Fruit fly (Drosophila melanogaster) whole organism, embryonic: ENCODE data around the gene CG12147.

Experiments
- Atf6 ChIP-seq: fragments of 200-800 bp; sonication (Bioruptor generic); IDR thresholded peaks from 2 replicates; pipeline ENCODE4 v1.3.6; 2022; ENCODE audit warnings: missing biosample characterization, missing genetic modification characterization
- BtbVII ChIP-seq: fragments of 200-800 bp; sonication (Bioruptor generic); optimal IDR thresholded peaks from 3 replicates; lab custom pipeline; 2017; ENCODE audit warnings: missing biosample characterization, mild to moderate bottlenecking, missing genetic modification characterization
- CG10462 ChIP-seq: fragments of 200-800 bp; sonication (Bioruptor generic); optimal IDR thresholded peaks from 2 replicates; lab custom pipeline; 2016; ENCODE audit warnings: missing biosample characterization, missing genetic modification characterization
- CG11247 ChIP-seq: fragments of 200-800 bp; sonication (Bioruptor generic); IDR thresholded peaks from 2 replicates; pipeline ENCODE4 v1.3.6; 2022; ENCODE audit warnings: missing biosample characterization, missing genetic modification characterization
- CG11456 ChIP-seq: fragments of 200-800 bp; sonication (Bioruptor generic); IDR thresholded peaks from 3 replicates; pipeline ENCODE4 v1.3.6; 2022; ENCODE audit warnings: missing biosample characterization, missing genetic modification characterization
- CG12071 ChIP-seq: fragments of 200-800 bp; sonication (Bioruptor generic); optimal IDR thresholded peaks from 3 replicates; lab custom pipeline; 2018; ENCODE audit warnings: missing biosample characterization, mild to moderate bottlenecking, missing genetic modification characterization
- CG13424 ChIP-seq: fragments of 200-800 bp; sonication (Bioruptor generic); optimal IDR thresholded peaks from 2 replicates; lab custom pipeline; 2019; ENCODE audit warnings: missing biosample characterization, mild to moderate bottlenecking, missing genetic modification characterization, moderate library complexity
- CG13624 ChIP-seq: fragments of 200-800 bp; sonication (Bioruptor generic); optimal IDR thresholded peaks from 2 replicates; lab custom pipeline; 2016; ENCODE audit warnings: missing biosample characterization, missing genetic modification characterization
- CG13894 ChIP-seq: fragments of 200-800 bp; sonication (Bioruptor generic); optimal IDR thresholded peaks from 3 replicates; lab custom pipeline; 2018; ENCODE audit warnings: missing biosample characterization, mild to moderate bottlenecking, missing genetic modification characterization, moderate library complexity
- CG15479 ChIP-seq: fragments of 200-800 bp; sonication (Bioruptor generic); optimal IDR thresholded peaks from 3 replicates; lab custom pipeline; 2019; ENCODE audit warnings: missing biosample characterization, mild to moderate bottlenecking, missing genetic modification characterization, moderate library complexity
- CG16815 ChIP-seq: fragments of 200-800 bp; sonication (Bioruptor generic); optimal IDR thresholded peaks from 3 replicates; lab custom pipeline; 2017; ENCODE audit warnings: missing biosample characterization, mild to moderate bottlenecking, missing genetic modification characterization
- CG17802 ChIP-seq: fragments of 200-800 bp; sonication (Bioruptor generic); optimal IDR thresholded peaks from 2 replicates; lab custom pipeline; 2018; ENCODE audit warnings: missing biosample characterization, mild to moderate bottlenecking, missing genetic modification characterization, moderate library complexity
- CG18476 ChIP-seq: fragments of 200-800 bp; sonication (Bioruptor generic); optimal IDR thresholded peaks from 2 replicates; lab custom pipeline; 2016; ENCODE audit warnings: missing biosample characterization, mild to moderate bottlenecking, missing genetic modification characterization
- CG18599 ChIP-seq: fragments of 200-800 bp; sonication (Bioruptor generic); optimal IDR thresholded peaks from 3 replicates; lab custom pipeline; 2017; ENCODE audit warnings: missing biosample characterization, missing genetic modification characterization, mild to moderate bottlenecking, moderate library complexity, missing genetic modification reagents
- CG2120 ChIP-seq: fragments of 200-800 bp; sonication (Bioruptor generic); optimal IDR thresholded peaks from 3 replicates; lab custom pipeline; 2016; ENCODE audit warnings: missing biosample characterization, missing genetic modification characterization
- CG2202 ChIP-seq: fragments of 200-800 bp; sonication (Bioruptor generic); optimal IDR thresholded peaks from 2 replicates; lab custom pipeline; 2018; ENCODE audit warnings: missing biosample characterization, mild to moderate bottlenecking, missing genetic modification characterization
- CG3281 ChIP-seq: fragments of 200-800 bp; sonication (Bioruptor generic); optimal IDR thresholded peaks from 3 replicates; lab custom pipeline; 2017; ENCODE audit warnings: missing biosample characterization, mild to moderate bottlenecking, missing genetic modification characterization
- CG3407 ChIP-seq: fragments of 200-800 bp; sonication (Bioruptor generic); optimal IDR thresholded peaks from 2 replicates; lab custom pipeline; 2018; ENCODE audit warnings: missing biosample characterization, mild to moderate bottlenecking, missing genetic modification characterization
- CG4730 ChIP-seq: fragments of 200-800 bp; sonication (Bioruptor generic); IDR thresholded peaks from 2 replicates; pipeline ENCODE4 v1.3.6; 2022; ENCODE audit warnings: missing biosample characterization, missing genetic modification characterization
- CG6175 ChIP-seq: fragments of 200-800 bp; sonication (Bioruptor generic); IDR thresholded peaks from 3 replicates; pipeline ENCODE4 v1.3.6; 2022; ENCODE audit warnings: missing biosample characterization, missing genetic modification characterization
- CG8388 ChIP-seq: fragments of 200-800 bp; sonication (Bioruptor generic); optimal IDR thresholded peaks from 2 replicates; lab custom pipeline; 2019; ENCODE audit warnings: missing biosample characterization, mild to moderate bottlenecking, missing genetic modification characterization, moderate library complexity
- CG9215 ChIP-seq: fragments of 200-800 bp; sonication (Bioruptor generic); IDR thresholded peaks from 2 replicates; pipeline ENCODE4 v1.3.6; 2022; ENCODE audit warnings: missing biosample characterization, missing genetic modification characterization
- D19B ChIP-seq: fragments of 200-800 bp; sonication (Bioruptor generic); optimal IDR thresholded peaks from 2 replicates; lab custom pipeline; 2017; ENCODE audit warnings: missing biosample characterization, mild to moderate bottlenecking, missing genetic modification characterization
- Fer1 ChIP-seq: fragments of 200-800 bp; sonication (Bioruptor generic); optimal IDR thresholded peaks from 2 replicates; lab custom pipeline; 2017; ENCODE audit warnings: missing biosample characterization, mild to moderate bottlenecking, missing genetic modification characterization
- HHEX ChIP-seq: fragments of 200-800 bp; sonication (Bioruptor generic); optimal IDR thresholded peaks from 3 replicates; lab custom pipeline; 2017; ENCODE audit warnings: missing biosample characterization, mild to moderate bottlenecking, missing genetic modification characterization, missing genetic modification reagents
- HLHmδ ChIP-seq: fragments of 200-800 bp; sonication (Bioruptor generic); optimal IDR thresholded peaks from 2 replicates; lab custom pipeline; 2018; ENCODE audit warnings: missing biosample characterization, mild to moderate bottlenecking, missing genetic modification characterization, moderate library complexity
- Hmr ChIP-seq: fragments of 200-800 bp; sonication (Bioruptor generic); optimal IDR thresholded peaks from 3 replicates; lab custom pipeline; 2017; ENCODE audit warnings: mild to moderate bottlenecking, missing biosample characterization, missing genetic modification reagents, missing genetic modification characterization
- Hr78 ChIP-seq, 2 experiments: fragments of 200-800 bp in 1 of 2; fragments of >200 bp in 1 of 2; sonication (Bioruptor generic) in 1 of 2; optimal IDR thresholded peaks; 2 replicates each; lab custom pipeline; 2017 to 2019; ENCODE audit warnings: missing biosample characterization in 2 of 2, missing genetic modification characterization in 2 of 2, mild to moderate bottlenecking in 1 of 2, moderate library complexity in 1 of 2
- Kr ChIP-seq: fragments of 200-800 bp; sonication (Bioruptor generic); optimal IDR thresholded peaks from 2 replicates; lab custom pipeline; 2017; ENCODE audit warnings: missing biosample characterization, mild to moderate bottlenecking, missing genetic modification characterization
- Pdp1 ChIP-seq, 2 experiments: fragments of 200-800 bp; sonication (Bioruptor generic); optimal IDR thresholded peaks; 3 replicates each; lab custom pipeline; 2016; ENCODE audit warnings: missing biosample characterization in 2 of 2, missing genetic modification characterization in 2 of 2, mild to moderate bottlenecking in 1 of 2, moderate library complexity in 1 of 2
- Rfx ChIP-seq: fragments of 200-800 bp; sonication (Bioruptor generic); IDR thresholded peaks from 2 replicates; pipeline ENCODE4 v1.3.6; 2022; ENCODE audit warnings: missing biosample characterization, missing genetic modification characterization
- aop ChIP-seq: fragments of 200-800 bp; sonication (Bioruptor generic); IDR thresholded peaks from 2 replicates; pipeline ENCODE4 v1.3.6; 2022; ENCODE audit warnings: missing biosample characterization, missing genetic modification characterization
- ase ChIP-seq: fragments of 200-800 bp; sonication (Bioruptor generic); IDR thresholded peaks from 3 replicates; pipeline ENCODE4 v1.3.6; 2022; ENCODE audit warnings: missing biosample characterization, missing genetic modification characterization
- ato ChIP-seq: fragments of 200-800 bp; sonication (Bioruptor generic); IDR thresholded peaks from 2 replicates; pipeline ENCODE4 v1.3.6; 2022; ENCODE audit warnings: missing biosample characterization, missing genetic modification characterization; ENCODE audit not compliant: partially characterized antibody
- exex ChIP-seq: fragments of 200-800 bp; sonication (Bioruptor generic); optimal IDR thresholded peaks from 4 replicates; lab custom pipeline; 2018; ENCODE audit warnings: missing biosample characterization, mild to moderate bottlenecking, missing genetic modification characterization, moderate library complexity
- gfzf ChIP-seq: fragments of 200-800 bp; sonication (Bioruptor generic); optimal IDR thresholded peaks from 2 replicates; lab custom pipeline; 2016; ENCODE audit warnings: missing biosample characterization, mild to moderate bottlenecking, missing genetic modification characterization, moderate library complexity
- mam ChIP-seq: fragments of 200-800 bp; sonication (Bioruptor generic); optimal IDR thresholded peaks from 3 replicates; lab custom pipeline; 2016; ENCODE audit warnings: missing biosample characterization, missing genetic modification characterization
- mirr ChIP-seq: fragments of 200-800 bp; sonication (Bioruptor generic); optimal IDR thresholded peaks from 3 replicates; lab custom pipeline; 2018; ENCODE audit warnings: missing biosample characterization, mild to moderate bottlenecking, missing genetic modification characterization
- pfk ChIP-seq: fragments of 200-800 bp; sonication (Bioruptor generic); optimal IDR thresholded peaks from 2 replicates; lab custom pipeline; 2018; ENCODE audit warnings: missing biosample characterization, mild to moderate bottlenecking, missing genetic modification characterization, moderate library complexity
- prd ChIP-seq, 3 experiments: fragments of >200 bp in 2 of 3; fragments of 200-800 bp in 1 of 3; sonication (Bioruptor generic) in 1 of 3; optimal IDR thresholded peaks in 2 of 3; IDR thresholded peaks in 1 of 3; 2 replicates in 2 of 3; 3 replicates in 1 of 3; pipeline versions ENCODE4 v1.3.6 to Lab custom; 2017 to 2022; ENCODE audit warnings: missing biosample characterization in 1 of 3, missing genetic modification characterization in 1 of 3
- schlank ChIP-seq: fragments of 200-800 bp; sonication (Bioruptor generic); optimal IDR thresholded peaks from 2 replicates; lab custom pipeline; 2018; ENCODE audit warnings: missing biosample characterization, mild to moderate bottlenecking, missing genetic modification characterization
- sim ChIP-seq: fragments of 200-800 bp; sonication (Bioruptor generic); IDR thresholded peaks from 2 replicates; pipeline ENCODE4 v1.3.6; 2022; ENCODE audit warnings: missing biosample characterization, missing genetic modification characterization
- sr ChIP-seq: fragments of 200-800 bp; sonication (Bioruptor generic); IDR thresholded peaks from 3 replicates; pipeline ENCODE4 v1.3.6; 2022; ENCODE audit warnings: missing biosample characterization, missing genetic modification characterization
- sug ChIP-seq: fragments of 200-800 bp; optimal IDR thresholded peaks from 2 replicates; lab custom pipeline; 2019; ENCODE audit warnings: missing biosample characterization, mild to moderate bottlenecking, missing genetic modification characterization, moderate library complexity
- z ChIP-seq: fragments of 200-800 bp; sonication (Bioruptor generic); IDR thresholded peaks from 3 replicates; pipeline ENCODE4 v1.3.6; 2022; ENCODE audit warnings: missing biosample characterization, missing genetic modification characterization

CG12147 gene

DNA sequence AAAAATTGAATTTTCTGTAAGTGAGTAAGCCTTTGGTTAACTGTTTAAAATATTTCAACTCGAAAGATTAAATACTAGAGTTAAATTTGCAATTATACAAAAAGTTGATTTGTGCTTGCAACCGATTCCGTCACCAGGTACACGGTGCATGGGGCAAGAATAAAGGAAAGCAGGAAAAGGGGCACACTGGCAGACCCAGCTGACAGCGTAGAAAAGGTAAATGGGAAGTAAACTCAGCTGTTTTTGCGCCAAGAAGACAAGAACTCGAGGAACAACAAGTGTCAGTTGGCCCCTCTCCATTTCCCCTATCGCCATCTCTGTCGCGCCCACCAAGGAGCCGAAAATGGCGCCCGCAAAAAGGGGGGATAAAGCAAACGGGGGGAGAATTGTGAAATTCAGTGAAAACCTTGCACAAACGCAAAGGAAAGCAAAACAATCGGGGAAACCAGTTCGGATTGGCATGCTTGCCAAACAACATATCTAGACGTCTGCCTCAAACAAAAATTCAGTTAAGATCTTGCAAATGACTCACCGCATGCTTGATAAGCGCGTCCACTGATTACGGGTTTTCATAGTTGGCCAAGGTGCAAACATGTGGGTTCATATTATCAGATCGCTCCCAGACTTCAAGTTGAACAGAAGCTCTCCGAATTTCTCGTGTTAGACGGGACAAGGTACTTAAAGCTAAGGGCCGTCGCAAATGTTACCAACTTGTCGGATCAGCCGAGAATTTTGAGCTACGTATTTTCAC lies 36.3 kb upstream of the CG12147 start (continued):
- no peak for TF ChIP-seq pfk
- TF ChIP-seq CG8388 (GFP tag; lab: Kevin White, UChicago), result no peak
- no peak for TF ChIP-seq CG10462 (GFP tag; lab: Kevin White, UChicago)
- TF ChIP-seq CG2202 (tag; lab: Kevin White, UChicago), result no peak

DNA sequence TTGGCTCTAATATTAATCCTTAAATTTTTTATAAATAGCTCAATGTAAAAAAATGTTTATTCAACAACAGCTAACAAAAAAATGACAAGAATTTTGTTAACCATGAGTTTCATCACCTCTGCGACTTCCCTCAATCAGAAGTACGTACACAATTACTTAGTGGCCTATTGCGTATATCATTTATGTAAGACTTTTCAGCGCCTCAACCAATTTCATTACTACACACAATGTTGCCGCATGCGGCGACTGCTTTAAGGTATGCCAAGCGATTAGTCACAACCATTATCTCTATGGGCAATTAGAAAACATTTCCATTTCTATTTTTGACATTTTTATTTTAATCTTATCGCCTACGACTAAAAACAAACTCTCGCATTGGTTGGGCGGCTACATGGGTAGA lies 31.6 kb upstream of the CG12147 start:
- TF ChIP-seq Pdp1 (GFP tag; optimal IDR thresholded peaks at IDR 0.05; lab: Kevin White, UChicago) (peak in 1 of 2 experiments; percentile 92), exex (peak; percentile 52), CG9215 (GFP tag; lab: Robert Waterston, UW) (no peak), sug (tag; lab: Kevin White, UChicago) (peak; percentile 13), Hmr (no peak)
- TF ChIP-seq, all 482 proteins: peak for 3

DNA sequence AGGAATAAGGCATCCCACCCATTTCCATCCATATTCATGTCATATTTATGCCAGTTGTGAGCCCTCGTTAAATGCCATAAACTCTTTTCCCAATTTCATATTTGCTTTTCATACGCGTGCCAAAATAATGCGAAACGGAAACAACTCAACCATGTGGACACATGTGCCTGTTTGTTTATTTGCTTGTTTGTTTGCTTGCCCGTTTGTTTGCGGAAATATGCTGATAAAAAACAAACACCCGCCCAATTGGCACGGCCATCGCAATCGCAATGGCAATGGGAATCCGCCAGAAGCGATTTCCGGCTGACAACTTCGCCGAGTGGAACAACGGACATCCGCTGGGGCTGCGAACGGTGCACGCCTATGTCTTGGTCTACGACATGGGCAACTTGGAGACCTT lies 27.3 kb upstream of the CG12147 start:
- TF ChIP-seq Hr78 (GFP tag; optimal IDR thresholded peaks at IDR 0.05; lab: Kevin White, UChicago), result no peak
- TF ChIP-seq Rfx (GFP tag; lab: Robert Waterston, UW), result 0 out of 2 replicates have a peak, but pooled peaks have one; percentile 8
- peak; percentile 26 for TF ChIP-seq CG2120 (GFP tag; lab: Kevin White, UChicago)
- TF ChIP-seq schlank (tag; lab: Kevin White, UChicago), result no peak
- no peak for TF ChIP-seq HHEX (GFP tag; lab: Kevin White, UChicago)
- TF ChIP-seq mam (GFP tag; lab: Kevin White, UChicago), result no peak
- no peak for TF ChIP-seq CG16815
- no peak for TF ChIP-seq CG15479
- TF ChIP-seq CG3281 (GFP tag; lab: Kevin White, UChicago), result peak; percentile 16
- no peak for TF ChIP-seq CG13424 (tag; lab: Kevin White, UChicago)
- TF ChIP-seq CG3407 (GFP tag; lab: Kevin White, UChicago), result no peak
- TF ChIP-seq CG4730 (GFP tag; lab: Robert Waterston, UW), result peak; percentile 30; the same call in 1 of the 2 replicates
- TF ChIP-seq BtbVII, result peak; percentile 23
- TF ChIP-seq ato (GFP tag; lab: Robert Waterston, UW), result no peak
- TF ChIP-seq CG17802, result no peak
- no peak for TF ChIP-seq CG18476
- no peak for TF ChIP-seq z (GFP tag; lab: Robert Waterston, UW)
- TF ChIP-seq gfzf (GFP tag; lab: Kevin White, UChicago), result no peak
- TF ChIP-seq CG12071 (GFP tag; lab: Kevin White, UChicago), result no peak
- TF ChIP-seq ase (GFP tag; lab: Robert Waterston, UW), result no peak
- no peak for TF ChIP-seq aop
- no peak for TF ChIP-seq D19B (GFP tag; lab: Kevin White, UChicago)
- TF ChIP-seq mirr (GFP tag; lab: Kevin White, UChicago), result no peak
- TF ChIP-seq sim (GFP tag; lab: Robert Waterston, UW), result no peak
- no peak for TF ChIP-seq CG13624 (GFP tag; lab: Kevin White, UChicago)
- TF ChIP-seq CG13894 (tag; lab: Kevin White, UChicago), result no peak
- no peak for TF ChIP-seq HLHmδ (GFP tag; lab: Kevin White, UChicago)
- peak; percentile 44; the same call in 1 of the 2 replicates for TF ChIP-seq Atf6 (GFP tag; lab: Robert Waterston, UW)
- TF ChIP-seq CG6175 (GFP tag; lab: Robert Waterston, UW), result no peak
- TF ChIP-seq sr (GFP tag; lab: Robert Waterston, UW), result no peak
- TF ChIP-seq Kr (GFP tag; lab: Kevin White, UChicago), result no peak
- peak; percentile 4 for TF ChIP-seq Fer1 (GFP tag; lab: Kevin White, UChicago)
- TF ChIP-seq CG11456 (GFP tag; lab: Robert Waterston, UW), result no peak
- no peak for TF ChIP-seq prd (optimal IDR thresholded peaks at IDR 0.05; lab: Kevin White, UChicago)
- TF ChIP-seq prd (GFP tag; IDR thresholded peaks at IDR 0.05; lab: Robert Waterston, UW), result peak; percentile 38; the same call in 1 of the 3 replicates
- 0 out of 2 replicates have a peak, but pooled peaks have one; percentile 26 for TF ChIP-seq CG11247
- TF ChIP-seq CG18599 (GFP tag; lab: Kevin White, UChicago), result peak; percentile 41
